Fruit fly (Drosophila melanogaster) whole organism, prepupa: ENCODE results near the gene Kif19A.
A peak's percentile ranks its signal among the peaks of the same experiment; 100 is the strongest.

Source experiments
- CG11294 ChIP-seq: fragments of 200-800 bp; sonication (Bioruptor generic); IDR thresholded peaks from 2 replicates; pipeline ENCODE4 v1.3.6; 2022; ENCODE audit warnings: missing biosample characterization, missing genetic modification characterization
- CG11762 ChIP-seq: fragments of 200-800 bp; sonication (Bioruptor generic); optimal IDR thresholded peaks from 3 replicates; lab custom pipeline; 2016; ENCODE audit warnings: missing biosample characterization, missing genetic modification characterization; ENCODE audit not compliant: insufficient read depth
- CG15336 ChIP-seq: fragments of 200-800 bp; sonication (Bioruptor generic); IDR thresholded peaks from 2 replicates; pipeline ENCODE4 v1.3.6; 2022; ENCODE audit warnings: missing biosample characterization, missing genetic modification characterization
- CG32006 ChIP-seq: fragments of 200-800 bp; sonication (Bioruptor generic); optimal IDR thresholded peaks from 3 replicates; lab custom pipeline; 2017; ENCODE audit warnings: missing biosample characterization, mild to moderate bottlenecking, missing genetic modification characterization
- CG3919 ChIP-seq: fragments of 200-800 bp; sonication (Bioruptor generic); optimal IDR thresholded peaks from 3 replicates; lab custom pipeline; 2016; ENCODE audit warnings: missing biosample characterization, missing genetic modification characterization
- CG6854 ChIP-seq: fragments of 200-800 bp; sonication (Bioruptor generic); optimal IDR thresholded peaks from 2 replicates; lab custom pipeline; 2017; ENCODE audit warnings: missing biosample characterization, mild to moderate bottlenecking, missing genetic modification characterization
- Met ChIP-seq: fragments of 200-800 bp; sonication (Bioruptor generic); optimal IDR thresholded peaks from 3 replicates; lab custom pipeline; 2016; ENCODE audit warnings: missing biosample characterization, missing genetic modification characterization
- OdsH ChIP-seq: fragments of 200-800 bp; sonication (Bioruptor generic); optimal IDR thresholded peaks from 3 replicates; lab custom pipeline; 2016; ENCODE audit warnings: missing biosample characterization, missing genetic modification characterization
- fkh ChIP-seq: fragments of 200-800 bp; sonication (Bioruptor generic); optimal IDR thresholded peaks from 3 replicates; lab custom pipeline; 2017; ENCODE audit warnings: missing biosample characterization, mild to moderate bottlenecking, missing genetic modification characterization, moderate library complexity
- net ChIP-seq: fragments of 200-800 bp; sonication (Bioruptor generic); optimal IDR thresholded peaks from 3 replicates; lab custom pipeline; 2016; ENCODE audit warnings: missing biosample characterization, missing genetic modification characterization
- spab ChIP-seq: fragments of 200-800 bp; sonication (Bioruptor generic); optimal IDR thresholded peaks from 2 replicates; lab custom pipeline; 2017; ENCODE audit warnings: missing biosample characterization, mild to moderate bottlenecking, missing genetic modification characterization, missing genetic modification reagents

DNA sequence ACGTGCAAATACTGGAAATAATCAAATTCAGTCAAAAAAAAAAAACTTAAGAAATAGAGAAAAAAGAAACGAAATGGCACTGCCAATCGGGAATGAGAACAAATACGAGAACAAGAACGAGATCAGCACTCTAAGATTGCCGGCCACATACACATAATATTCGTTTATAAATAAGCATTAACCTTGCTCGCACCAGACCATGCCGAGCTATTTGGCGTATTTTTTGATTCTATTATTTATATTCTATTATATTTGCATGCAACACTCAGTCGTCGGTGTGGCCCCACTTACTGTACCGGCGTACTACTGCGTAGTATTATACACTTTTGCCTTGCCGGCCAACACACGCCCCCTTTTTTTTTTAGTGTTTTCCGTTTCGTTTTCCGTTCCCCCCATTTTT, 47.6 kb downstream of the Kif19A start:
- no peak for TF ChIP-seq CG11762 (GFP tag; lab: Kevin White, UChicago)
- no peak for TF ChIP-seq CG11294
- no peak for TF ChIP-seq net (GFP tag; lab: Kevin White, UChicago)
- TF ChIP-seq CG15336 (GFP tag; lab: Robert Waterston, UW): no peak
- TF ChIP-seq CG3919 (GFP tag; lab: Kevin White, UChicago): no peak
- peak; percentile 26 for TF ChIP-seq Met
- no peak for TF ChIP-seq CG6854
- TF ChIP-seq OdsH (GFP tag; lab: Kevin White, UChicago): no peak
- peak; percentile 21 for TF ChIP-seq CG32006 (GFP tag; lab: Kevin White, UChicago)
- no peak for TF ChIP-seq fkh (GFP tag; lab: Kevin White, UChicago)
- no peak for TF ChIP-seq spab
